Worm (Caenorhabditis elegans) whole organism, L3 larva: ENCODE data around the gene Y47D7A.9.

Experiments used
- ZK546.5 ChIP-seq: sonication (generic microtip); optimal IDR thresholded peaks from 2 replicates; lab custom pipeline; 2017; ENCODE audit warnings: missing biosample characterization, missing genetic modification characterization
- aly-2 ChIP-seq: fragments of 150-350 bp; optimal IDR thresholded peaks from 2 replicates; lab custom pipeline; 2014; ENCODE audit warnings: missing biosample characterization, missing genetic modification characterization
- ceh-16 ChIP-seq: sonication (generic microtip); optimal IDR thresholded peaks from 2 replicates; lab custom pipeline; 2017; ENCODE audit warnings: missing biosample characterization, missing genetic modification characterization
- ceh-28 ChIP-seq: fragments of 150-350 bp; optimal IDR thresholded peaks from 2 replicates; lab custom pipeline; 2014; ENCODE audit warnings: missing biosample characterization, missing genetic modification reagents, missing genetic modification characterization
- daf-12 ChIP-seq: fragments of 150-350 bp; optimal IDR thresholded peaks from 2 replicates; lab custom pipeline; 2014; ENCODE audit warnings: missing biosample characterization, missing genetic modification reagents, missing genetic modification characterization
- egl-5 ChIP-seq: fragments of 150-350 bp; optimal IDR thresholded peaks from 2 replicates; lab custom pipeline; 2017; ENCODE audit warnings: missing biosample characterization, missing genetic modification reagents, missing genetic modification characterization, inconsistent platforms
- elt-2 ChIP-seq: sonication (generic microtip); optimal IDR thresholded peaks from 2 replicates; lab custom pipeline; 2016; ENCODE audit warnings: missing genetic modification reagents, mild to moderate bottlenecking, missing genetic modification characterization, missing compliant biosample characterization
- eor-1 ChIP-seq, 2 experiments: fragments of 150-350 bp; optimal IDR thresholded peaks; 2 replicates each; lab custom pipeline; 2014 to 2018; ENCODE audit warnings: missing biosample characterization in 2 of 2, missing genetic modification characterization in 2 of 2
- fkh-10 ChIP-seq: sonication (generic microtip); optimal IDR thresholded peaks from 2 replicates; lab custom pipeline; 2017; ENCODE audit warnings: missing biosample characterization, missing genetic modification reagents, missing genetic modification characterization
- fos-1 ChIP-seq: fragments of 150-350 bp; optimal IDR thresholded peaks from 2 replicates; lab custom pipeline; 2014; ENCODE audit warnings: missing biosample characterization, missing genetic modification characterization
- jun-1 ChIP-seq: fragments of 150-350 bp; optimal IDR thresholded peaks from 2 replicates; lab custom pipeline; 2014; ENCODE audit warnings: missing biosample characterization, missing genetic modification reagents, missing genetic modification characterization
- lin-15B ChIP-seq: fragments of 150-350 bp; optimal IDR thresholded peaks from 2 replicates; lab custom pipeline; 2014; ENCODE audit warnings: missing biosample characterization, missing genetic modification characterization
- lsy-12 ChIP-seq: sonication (generic microtip); optimal IDR thresholded peaks from 2 replicates; lab custom pipeline; 2016; ENCODE audit warnings: mild to moderate bottlenecking, missing genetic modification characterization, missing compliant biosample characterization
- mml-1 ChIP-seq: fragments of 150-350 bp; sonication (generic microtip); optimal IDR thresholded peaks from 3 replicates; lab custom pipeline; 2014; ENCODE audit warnings: missing biosample characterization, missing genetic modification characterization
- nfya-1 ChIP-seq: sonication (generic microtip); optimal IDR thresholded peaks from 2 replicates; lab custom pipeline; 2017; ENCODE audit warnings: missing genetic modification characterization, mild to moderate bottlenecking, missing compliant biosample characterization, antibody characterized with exemption, moderate library complexity; ENCODE audit not compliant: insufficient read depth
- nhr-11 ChIP-seq: fragments of 150-350 bp; optimal IDR thresholded peaks from 2 replicates; lab custom pipeline; 2014; ENCODE audit warnings: missing biosample characterization, missing genetic modification characterization
- nhr-12 ChIP-seq: fragments of 150-350 bp; optimal IDR thresholded peaks from 2 replicates; lab custom pipeline; 2014; ENCODE audit warnings: missing biosample characterization, missing genetic modification characterization
- nhr-25 ChIP-seq: sonication (generic microtip); optimal IDR thresholded peaks from 2 replicates; lab custom pipeline; 2017; ENCODE audit warnings: missing biosample characterization, missing genetic modification characterization
- nhr-28 ChIP-seq: fragments of 150-350 bp; optimal IDR thresholded peaks from 2 replicates; lab custom pipeline; 2014; ENCODE audit warnings: missing biosample characterization, missing genetic modification characterization
- nhr-43 ChIP-seq: sonication (generic microtip); optimal IDR thresholded peaks from 2 replicates; lab custom pipeline; 2016; ENCODE audit warnings: mild to moderate bottlenecking, missing genetic modification characterization, missing compliant biosample characterization; ENCODE audit not compliant: poor library complexity, severe bottlenecking
- nhr-76 ChIP-seq: fragments of 150-350 bp; sonication (generic microtip); optimal IDR thresholded peaks from 5 replicates; lab custom pipeline; 2014; ENCODE audit warnings: missing biosample characterization, missing genetic modification characterization
- nhr-77 ChIP-seq: fragments of 150-350 bp; optimal IDR thresholded peaks from 2 replicates; lab custom pipeline; 2014; ENCODE audit warnings: missing biosample characterization, missing genetic modification characterization
- pqm-1 ChIP-seq: fragments of 150-350 bp; optimal IDR thresholded peaks from 2 replicates; lab custom pipeline; 2017; ENCODE audit warnings: missing biosample characterization, missing genetic modification characterization, inconsistent platforms
- snpc-4 ChIP-seq: fragments of 150-350 bp; optimal IDR thresholded peaks from 2 replicates; lab custom pipeline; 2014; ENCODE audit warnings: missing biosample characterization, missing genetic modification characterization
- tbx-2 ChIP-seq: sonication (generic microtip); optimal IDR thresholded peaks from 2 replicates; lab custom pipeline; 2016; ENCODE audit warnings: mild to moderate bottlenecking, missing genetic modification characterization, missing compliant biosample characterization
- unc-39 ChIP-seq: sonication (generic microtip); optimal IDR thresholded peaks from 4 replicates; lab custom pipeline; 2017; ENCODE audit warnings: missing biosample characterization, missing genetic modification characterization
- unc-62 ChIP-seq: fragments of 150-350 bp; sonication (generic microtip); optimal IDR thresholded peaks from 4 replicates; lab custom pipeline; 2014; ENCODE audit warnings: missing biosample characterization, missing genetic modification reagents, missing genetic modification characterization
- zag-1 ChIP-seq: fragments of 150-350 bp; optimal IDR thresholded peaks from 2 replicates; lab custom pipeline; 2014; ENCODE audit warnings: missing biosample characterization, missing genetic modification characterization
- ztf-4 ChIP-seq: fragments of 150-350 bp; optimal IDR thresholded peaks from 2 replicates; lab custom pipeline; 2014; ENCODE audit warnings: missing biosample characterization, missing genetic modification characterization

The Y47D7A.9 gene

ce11 chrV:4447637-4448036 lies 23.9 kb upstream of the Y47D7A.9 start:
- no peak for TF ChIP-seq jun-1 (tag; lab: Kevin White, UChicago)
- TF ChIP-seq pqm-1 (tag; lab: Kevin White, UChicago), result no peak
- TF ChIP-seq nhr-12, result no peak
- TF ChIP-seq lsy-12 (tag; lab: Kevin White, UChicago), result no peak
- no peak for TF ChIP-seq ceh-28
- TF ChIP-seq daf-12, result no peak
- no peak for TF ChIP-seq ceh-16 (tag; lab: Kevin White, UChicago)
- TF ChIP-seq ZK546.5 (tag; lab: Kevin White, UChicago), result no peak
- no peak for TF ChIP-seq nhr-76 (tag; lab: Kevin White, UChicago)
- TF ChIP-seq aly-2, result no peak
- TF ChIP-seq egl-5, result no peak
- no peak for TF ChIP-seq nfya-1 (tag; lab: Kevin White, UChicago)
- TF ChIP-seq nhr-43 (tag; lab: Kevin White, UChicago), result no peak
- TF ChIP-seq unc-39 (tag; lab: Kevin White, UChicago), result no peak
- no peak for TF ChIP-seq mml-1 (tag; lab: Kevin White, UChicago)
- TF ChIP-seq nhr-77 (tag; lab: Kevin White, UChicago), result no peak
- TF ChIP-seq nhr-25, result no peak
- TF ChIP-seq nhr-11, result no peak

ce11 chrV:4442749-4443381 lies 19.1 kb upstream of the Y47D7A.9 start, which contains the start of gene rft-1:
TSS of gene rft-1 (minus strand) at chrV:4443223.
- TF ChIP-seq pqm-1 (tag; lab: Kevin White, UChicago) (peak; percentile 12), elt-2 (tag; lab: Kevin White, UChicago) (peak; percentile 50), eor-1 (tag; optimal IDR thresholded peaks at IDR 0.05; lab: Kevin White, UChicago) (no peak), snpc-4 (tag; lab: Kevin White, UChicago) (no peak), nhr-77 (tag; lab: Kevin White, UChicago) (no peak)

- TF ChIP-seq unc-62 (GFP tag; lab: Kevin White, UChicago) (no peak), nhr-25 (peak; percentile 43)
These were observed 13.5 kb upstream of the Y47D7A.9 start for ce11 chrV:4437215-4437614.

ce11 chrV:4435411-4435981 lies 11.7 kb upstream of the Y47D7A.9 start, which contains the start of gene Y47D7A.13:
TSS of gene Y47D7A.13 (minus strand) at chrV:4435927.
- TF ChIP-seq elt-2 (tag; lab: Kevin White, UChicago), result no peak
- TF ChIP-seq nhr-25, result peak; percentile 31
- no peak for TF ChIP-seq zag-1 (tag; lab: Kevin White, UChicago)
- no peak for TF ChIP-seq ZK546.5 (tag; lab: Kevin White, UChicago)
- no peak for TF ChIP-seq daf-12
- TF ChIP-seq nhr-43 (tag; lab: Kevin White, UChicago), result no peak
- TF ChIP-seq, all 47 proteins: peak for 1

ce11 chrV:4432783-4433237 lies 9.1 kb upstream of the Y47D7A.9 start, which contains the start of gene Y47D7A.15:
TSS of gene Y47D7A.15 (minus strand) at chrV:4433187.
- no peak for TF ChIP-seq fkh-10 (GFP tag; lab: Kevin White, UChicago)
- TF ChIP-seq ztf-4 (tag; lab: Kevin White, UChicago), result no peak
- TF ChIP-seq zag-1 (tag; lab: Kevin White, UChicago), result no peak
- no peak for TF ChIP-seq nhr-43 (tag; lab: Kevin White, UChicago)
- TF ChIP-seq elt-2 (tag; lab: Kevin White, UChicago), result no peak
- TF ChIP-seq nhr-25, result no peak
- TF ChIP-seq tbx-2 (tag; lab: Kevin White, UChicago), result no peak
- no peak for TF ChIP-seq nfya-1 (tag; lab: Kevin White, UChicago)
- no peak for TF ChIP-seq nhr-76 (tag; lab: Kevin White, UChicago)
- no peak for TF ChIP-seq unc-39 (tag; lab: Kevin White, UChicago)
- TF ChIP-seq nhr-28 (tag; lab: Kevin White, UChicago), result no peak
- no peak for TF ChIP-seq fos-1 (tag; lab: Kevin White, UChicago)
- no peak for TF ChIP-seq eor-1 (tag; optimal IDR thresholded peaks at IDR 0.05; lab: Kevin White, UChicago)
- TF ChIP-seq lin-15B (tag; lab: Kevin White, UChicago), result no peak
